Worm (Caenorhabditis elegans) whole organism, L4/young adult: ENCODE results near the gene mrpl-36.

ENCODE experiments used
- W03F9.2 ChIP-seq: fragments of 150-350 bp; optimal IDR thresholded peaks from 2 replicates; lab custom pipeline; 2014; ENCODE audit warnings: missing biosample characterization, missing genetic modification characterization
- dao-5 ChIP-seq: sonication (generic microtip); optimal IDR thresholded peaks from 2 replicates; lab custom pipeline; 2016; ENCODE audit warnings: missing genotype, missing genetic modification characterization, moderate library complexity, missing compliant biosample characterization
- him-1 ChIP-seq: sonication (generic microtip); optimal IDR thresholded peaks from 2 replicates; lab custom pipeline; 2016; ENCODE audit warnings: missing genotype, missing genetic modification reagents, missing genetic modification characterization, missing compliant biosample characterization

Gene mrpl-36

ce11 chrIII:9830502-9830901, 17.4 kb downstream of the mrpl-36 start, which contains the start of gene ZK632.12:
ZK632.12 (plus strand) TSS chrIII:9830802.
- no peak for TF ChIP-seq W03F9.2 (tag; lab: Kevin White, UChicago)
- no peak for TF ChIP-seq dao-5 (tag; lab: Kevin White, UChicago)
- no peak for TF ChIP-seq him-1

- TF ChIP-seq dao-5 (tag; lab: Kevin White, UChicago) = no peak
- TF ChIP-seq W03F9.2 (tag; lab: Kevin White, UChicago) = peak; percentile 85
Measured at ce11 chrIII:9827163-9827951, 20.6 kb downstream of the mrpl-36 start, which contains the start of the genes ZK632.10 and ZK632.11. ZK632.10 (minus strand) TSS chrIII:9827722. ZK632.11 (plus strand) TSS chrIII:9827915.

ce11 chrIII:9826005-9826404, 21.9 kb downstream of the mrpl-36 start:
- TF ChIP-seq dao-5 (tag; lab: Kevin White, UChicago) (no peak), W03F9.2 (tag; lab: Kevin White, UChicago) (no peak), him-1 (no peak)

- TF ChIP-seq him-1 (no peak), W03F9.2 (tag; lab: Kevin White, UChicago) (no peak), dao-5 (tag; lab: Kevin White, UChicago) (no peak)
Measured at ce11 chrIII:9825073-9825828, 22.7 kb downstream of the mrpl-36 start, which contains the start of gene ZK632.9. ZK632.9 (minus strand) TSS chrIII:9825432.

- TF ChIP-seq W03F9.2 (tag; lab: Kevin White, UChicago) (no peak), him-1 (no peak), dao-5 (tag; lab: Kevin White, UChicago) (no peak)
Measured at ce11 chrIII:9824330-9824934, 23.5 kb downstream of the mrpl-36 start, which contains the start of gene lin-52. lin-52 (minus strand) TSS chrIII:9824750.

- no peak for TF ChIP-seq him-1
Measured at ce11 chrIII:9823748-9824147, 24.2 kb downstream of the mrpl-36 start.

ce11 chrIII:9822942-9823341, 25.0 kb downstream of the mrpl-36 start, which contains the start of gene arl-5:
arl-5 (plus strand) TSS chrIII:9823242.
- TF ChIP-seq dao-5 (tag; lab: Kevin White, UChicago) (no peak), him-1 (no peak), W03F9.2 (tag; lab: Kevin White, UChicago) (no peak)

- no peak for TF ChIP-seq W03F9.2 (tag; lab: Kevin White, UChicago)
- TF ChIP-seq him-1 = no peak
- TF ChIP-seq dao-5 (tag; lab: Kevin White, UChicago) = no peak
Measured at ce11 chrIII:9818763-9819162, 29.2 kb downstream of the mrpl-36 start, which contains the start of gene panl-3. panl-3 (plus strand) TSS chrIII:9819056.

- TF ChIP-seq dao-5 (tag; lab: Kevin White, UChicago) (no peak), W03F9.2 (tag; lab: Kevin White, UChicago) (peak; percentile 61)
Measured at ce11 chrIII:9817894-9818293, 30.0 kb downstream of the mrpl-36 start.

ce11 chrIII:9817087-9817612, 30.8 kb downstream of the mrpl-36 start, which contains the start of gene cnx-1:
cnx-1 (minus strand) TSS chrIII:9817137.
- no peak for TF ChIP-seq dao-5 (tag; lab: Kevin White, UChicago)
- TF ChIP-seq W03F9.2 (tag; lab: Kevin White, UChicago) = no peak
- TF ChIP-seq him-1 = no peak

- TF ChIP-seq W03F9.2 (tag; lab: Kevin White, UChicago) = no peak
- TF ChIP-seq dao-5 (tag; lab: Kevin White, UChicago) = no peak
- TF ChIP-seq him-1 = no peak
Measured at ce11 chrIII:9813146-9813545, 34.8 kb downstream of the mrpl-36 start, which contains the start of gene ZK632.14. ZK632.14 (plus strand) TSS chrIII:9813446.

ce11 chrIII:9808179-9808578, 39.7 kb downstream of the mrpl-36 start, which contains the start of gene gtap-2:
gtap-2 (plus strand) TSS chrIII:9808544.
- TF ChIP-seq him-1 (no peak), W03F9.2 (tag; lab: Kevin White, UChicago) (peak; percentile 56)

ce11 chrIII:9807560-9808046, 40.3 kb downstream of the mrpl-36 start:
- TF ChIP-seq him-1 = no peak
- no peak for TF ChIP-seq dao-5 (tag; lab: Kevin White, UChicago)
- TF ChIP-seq W03F9.2 (tag; lab: Kevin White, UChicago) = no peak
